Fruit fly (Drosophila melanogaster) S2 (cell line): ENCODE data around the gene schuy.

ENCODE experiments used
- CG8478 ChIP-seq: fragments of >200 bp; optimal IDR thresholded peaks from 2 replicates; lab custom pipeline; 2018
- CTCF ChIP-seq, 2 experiments: fragments of >200 bp; optimal IDR thresholded peaks; 2 replicates each; lab custom pipeline; 2018

dm6 chr3L:20027735-20028134, 41.8 kb downstream of the schuy start, which contains the start of gene CG14183:
- no peak for TF ChIP-seq CG8478 (lab: Kevin White, UChicago)
- TF ChIP-seq CTCF (optimal IDR thresholded peaks at IDR 0.05; lab: Kevin White, UChicago) = no peak
